Worm (Caenorhabditis elegans): ENCODE data around the gene nmur-1.

DNA sequence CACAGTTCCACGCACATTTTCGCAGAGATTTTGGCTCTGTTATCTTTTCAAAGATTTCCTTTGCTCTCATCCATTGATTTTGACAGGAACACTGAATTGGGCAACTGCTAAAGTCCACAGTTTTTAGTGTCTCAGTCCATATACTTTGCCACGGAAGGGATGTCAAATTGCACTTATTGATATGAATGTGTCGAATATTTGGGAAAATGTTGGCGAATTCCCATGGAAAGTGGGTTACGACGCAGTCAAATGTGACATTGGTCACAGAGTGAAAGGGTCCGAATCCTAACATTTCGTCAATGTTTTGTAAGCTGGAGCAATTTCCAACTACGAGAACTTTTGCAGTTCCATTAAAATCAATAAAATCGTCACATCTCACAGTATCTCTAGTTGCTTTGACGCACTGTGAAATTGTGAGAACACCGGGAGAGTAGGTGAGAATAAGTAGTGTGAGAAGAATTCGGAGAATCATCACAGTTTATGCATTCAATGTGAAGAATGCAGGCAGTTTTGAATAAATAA is 30.2 kb upstream of the nmur-1 start, which contains the start of gene trk-1:
- no peak for TF ChIP-seq lsy-2 (tag; optimal IDR thresholded peaks at IDR 0.05)
- no peak for TF ChIP-seq ama-1 (optimal IDR thresholded peaks at IDR 0.05)
- no peak for TF ChIP-seq zag-1 (tag; optimal IDR thresholded peaks at IDR 0.05)
- no peak for TF ChIP-seq dmd-4 (tag; optimal IDR thresholded peaks at IDR 0.05)
- TF ChIP-seq nhr-77 (tag; optimal IDR thresholded peaks at IDR 0.05) = no peak
- no peak for TF ChIP-seq mdl-1 (tag; optimal IDR thresholded peaks at IDR 0.05)
- no peak for TF ChIP-seq sma-9 (GFP tag; optimal IDR thresholded peaks at IDR 0.05)
- TF ChIP-seq sma-9 (tag; optimal IDR thresholded peaks at IDR 0.05) = no peak
- TF ChIP-seq ztf-11 (tag; optimal IDR thresholded peaks at IDR 0.05) = no peak
